Worm (Caenorhabditis elegans) whole organism, L2 larva: ENCODE data around the gene gphr-2.

ENCODE experiments used
- Y55F3AM.14 ChIP-seq: fragments of 200-800 bp; sonication (Bioruptor generic); optimal IDR thresholded peaks from 2 replicates; lab custom pipeline; 2018; ENCODE audit warnings: mild to moderate bottlenecking, missing genetic modification characterization, missing compliant biosample characterization
- ceh-82 ChIP-seq: fragments of 150-350 bp; optimal IDR thresholded peaks from 2 replicates; lab custom pipeline; 2014; ENCODE audit warnings: missing biosample characterization, missing genetic modification characterization
- fos-1 ChIP-seq: fragments of 150-350 bp; optimal IDR thresholded peaks from 2 replicates; lab custom pipeline; 2014; ENCODE audit warnings: missing biosample characterization, missing genetic modification characterization
- lin-13 ChIP-seq: fragments of 150-350 bp; optimal IDR thresholded peaks from 2 replicates; lab custom pipeline; 2014; ENCODE audit warnings: missing biosample characterization, missing genetic modification reagents, missing genetic modification characterization
- lin-39 ChIP-seq: fragments of 150-350 bp; optimal IDR thresholded peaks from 2 replicates; lab custom pipeline; 2014; ENCODE audit warnings: missing biosample characterization, missing genetic modification reagents, missing genetic modification characterization
- mdl-1 ChIP-seq, 2 experiments: fragments of 150-350 bp in 1 of 2; sonication (generic microtip) in 1 of 2; optimal IDR thresholded peaks; 2 replicates each; lab custom pipeline; 2017; ENCODE audit warnings: missing biosample characterization in 2 of 2, missing genetic modification characterization in 2 of 2
- nhr-6 ChIP-seq: fragments of 150-350 bp; optimal IDR thresholded peaks from 2 replicates; lab custom pipeline; 2014; ENCODE audit warnings: missing biosample characterization, missing genetic modification characterization
- unc-39 ChIP-seq: fragments of 150-350 bp; optimal IDR thresholded peaks from 2 replicates; lab custom pipeline; 2014; ENCODE audit warnings: missing biosample characterization, missing genetic modification characterization

- TF ChIP-seq lin-13 (GFP tag; lab: Kevin White, UChicago) (peak; percentile 95), nhr-6 (peak; percentile 70), mdl-1 (tag; optimal IDR thresholded peaks at IDR 0.05; lab: Kevin White, UChicago) (peak; percentile 35 to 42), lin-39 (tag; lab: Kevin White, UChicago) (no peak), unc-39 (tag; lab: Kevin White, UChicago) (no peak), fos-1 (tag; lab: Kevin White, UChicago) (peak; percentile 89), ceh-82 (tag; lab: Kevin White, UChicago) (peak; percentile 35), Y55F3AM.14 (no peak)
Measured at ce11 chrX:14312416-14312815, 4.8 kb upstream of the gphr-2 start.
